Fruit fly (Drosophila melanogaster) whole organism, embryonic: Measurements from ENCODE around the gene CG33286.

Source experiments
- Antp ChIP-seq: fragments of 200-800 bp; sonication (Bioruptor generic); optimal IDR thresholded peaks from 3 replicates; lab custom pipeline; 2016; ENCODE audit warnings: missing biosample characterization, missing genetic modification characterization
- CG10147 ChIP-seq: fragments of 200-800 bp; sonication (Bioruptor generic); optimal IDR thresholded peaks from 2 replicates; lab custom pipeline; 2019; ENCODE audit warnings: missing biosample characterization, mild to moderate bottlenecking, missing genetic modification characterization, moderate library complexity
- CG12659 ChIP-seq: fragments of 200-800 bp; sonication (Bioruptor generic); optimal IDR thresholded peaks from 3 replicates; lab custom pipeline; 2017; ENCODE audit warnings: mild to moderate bottlenecking, missing biosample characterization, missing genetic modification reagents, missing genetic modification characterization
- CG13424 ChIP-seq: fragments of 200-800 bp; sonication (Bioruptor generic); optimal IDR thresholded peaks from 2 replicates; lab custom pipeline; 2019; ENCODE audit warnings: missing biosample characterization, mild to moderate bottlenecking, missing genetic modification characterization, moderate library complexity
- CG14710 ChIP-seq: fragments of 200-800 bp; sonication (Bioruptor generic); optimal IDR thresholded peaks from 3 replicates; lab custom pipeline; 2019; ENCODE audit warnings: missing biosample characterization, mild to moderate bottlenecking, missing genetic modification characterization, moderate library complexity
- CG15073 ChIP-seq: fragments of 200-800 bp; sonication (Bioruptor generic); optimal IDR thresholded peaks from 2 replicates; lab custom pipeline; 2016; ENCODE audit warnings: missing biosample characterization, missing genetic modification characterization
- CG1647 ChIP-seq: fragments of 200-800 bp; sonication (Bioruptor generic); optimal IDR thresholded peaks from 3 replicates; lab custom pipeline; 2016; ENCODE audit warnings: missing biosample characterization, missing genetic modification characterization
- CG17328 ChIP-seq: fragments of 200-800 bp; sonication (Bioruptor generic); IDR thresholded peaks from 2 replicates; pipeline ENCODE4 v1.3.6; 2022; ENCODE audit warnings: missing biosample characterization, missing genetic modification characterization
- CG17361 ChIP-seq: fragments of 200-800 bp; sonication (Bioruptor generic); IDR thresholded peaks from 3 replicates; pipeline ENCODE4 v1.3.6; 2022; ENCODE audit warnings: missing biosample characterization, missing genetic modification characterization
- CG2202 ChIP-seq: fragments of 200-800 bp; sonication (Bioruptor generic); optimal IDR thresholded peaks from 2 replicates; lab custom pipeline; 2018; ENCODE audit warnings: missing biosample characterization, mild to moderate bottlenecking, missing genetic modification characterization
- CG3281 ChIP-seq: fragments of 200-800 bp; sonication (Bioruptor generic); optimal IDR thresholded peaks from 3 replicates; lab custom pipeline; 2017; ENCODE audit warnings: missing biosample characterization, mild to moderate bottlenecking, missing genetic modification characterization
- CG6272 ChIP-seq: fragments of 200-800 bp; sonication (Bioruptor generic); IDR thresholded peaks from 2 replicates; pipeline ENCODE4 v1.3.6; 2022; ENCODE audit warnings: missing biosample characterization, missing genetic modification characterization
- CG6654 ChIP-seq: fragments of 200-800 bp; sonication (Bioruptor generic); optimal IDR thresholded peaks from 2 replicates; lab custom pipeline; 2017; ENCODE audit warnings: missing biosample characterization, mild to moderate bottlenecking, missing genetic modification characterization
- CG7786 ChIP-seq: fragments of 200-800 bp; sonication (Bioruptor generic); optimal IDR thresholded peaks from 2 replicates; lab custom pipeline; 2016; ENCODE audit warnings: missing biosample characterization, missing genetic modification characterization
- CG8765 ChIP-seq: fragments of 200-800 bp; sonication (Bioruptor generic); IDR thresholded peaks from 2 replicates; pipeline ENCODE4 v1.3.6; 2022; ENCODE audit warnings: missing biosample characterization, missing genetic modification characterization
- CG8924 ChIP-seq: fragments of 200-800 bp; optimal IDR thresholded peaks from 3 replicates; lab custom pipeline; 2019; ENCODE audit warnings: missing biosample characterization, mild to moderate bottlenecking, missing genetic modification characterization, moderate library complexity
- Chrac-16 ChIP-seq: fragments of 200-800 bp; sonication (Bioruptor generic); optimal IDR thresholded peaks from 3 replicates; lab custom pipeline; 2016; ENCODE audit warnings: missing biosample characterization, missing genetic modification characterization
- Drgx ChIP-seq: fragments of 200-800 bp; sonication (Bioruptor generic); IDR thresholded peaks from 2 replicates; pipeline ENCODE4 v1.3.6; 2022; ENCODE audit warnings: missing biosample characterization, missing genetic modification characterization
- HHEX ChIP-seq: fragments of 200-800 bp; sonication (Bioruptor generic); optimal IDR thresholded peaks from 3 replicates; lab custom pipeline; 2017; ENCODE audit warnings: missing biosample characterization, mild to moderate bottlenecking, missing genetic modification characterization, missing genetic modification reagents
- Hsf ChIP-seq: fragments of 200-800 bp; sonication (Bioruptor generic); optimal IDR thresholded peaks from 3 replicates; lab custom pipeline; 2016; ENCODE audit warnings: missing biosample characterization, missing genetic modification characterization
- MBD-R2 ChIP-seq: fragments of 200-800 bp; sonication (Bioruptor generic); IDR thresholded peaks from 2 replicates; pipeline ENCODE4 v1.3.6; 2022; ENCODE audit warnings: missing biosample characterization, missing genetic modification characterization
- Nf-YB ChIP-seq: fragments of 200-800 bp; sonication (Bioruptor generic); optimal IDR thresholded peaks from 3 replicates; lab custom pipeline; 2019; ENCODE audit warnings: missing biosample characterization, mild to moderate bottlenecking, missing genetic modification characterization, moderate library complexity
- Nf-YC ChIP-seq: fragments of 200-800 bp; optimal IDR thresholded peaks from 3 replicates; lab custom pipeline; 2019; ENCODE audit warnings: missing biosample characterization, mild to moderate bottlenecking, missing genetic modification characterization, moderate library complexity
- NfI ChIP-seq: fragments of 200-800 bp; sonication (Bioruptor generic); optimal IDR thresholded peaks from 3 replicates; lab custom pipeline; 2018; ENCODE audit warnings: missing biosample characterization, mild to moderate bottlenecking, missing genetic modification characterization, moderate library complexity
- Opbp ChIP-seq: fragments of 200-800 bp; sonication (Bioruptor generic); IDR thresholded peaks from 3 replicates; pipeline ENCODE4 v1.3.6; 2022; ENCODE audit warnings: missing biosample characterization, missing genetic modification characterization; ENCODE audit not compliant: partially characterized antibody
- Sox102F ChIP-seq: fragments of 200-800 bp; sonication (Bioruptor generic); optimal IDR thresholded peaks from 2 replicates; lab custom pipeline; 2018; ENCODE audit warnings: missing biosample characterization, mild to moderate bottlenecking, missing genetic modification characterization, moderate library complexity
- Taf1 ChIP-seq: fragments of 200-800 bp; sonication (Bioruptor generic); IDR thresholded peaks from 2 replicates; pipeline ENCODE4 v1.3.6; 2022; ENCODE audit warnings: missing biosample characterization, missing genetic modification characterization
- ab ChIP-seq: fragments of 200-800 bp; sonication (Bioruptor generic); optimal IDR thresholded peaks from 2 replicates; lab custom pipeline; 2016; ENCODE audit warnings: missing biosample characterization, missing genetic modification characterization
- ash1 ChIP-seq: fragments of 200-800 bp; sonication (Bioruptor generic); optimal IDR thresholded peaks from 2 replicates; lab custom pipeline; 2018; ENCODE audit warnings: missing biosample characterization, mild to moderate bottlenecking, missing genetic modification characterization
- chif ChIP-seq, 2 experiments: fragments of 200-800 bp; sonication (Bioruptor generic); optimal IDR thresholded peaks; 3 replicates each; lab custom pipeline; 2016; ENCODE audit warnings: missing biosample characterization in 2 of 2, missing genetic modification characterization in 2 of 2
- ci ChIP-seq: fragments of 200-800 bp; sonication (Bioruptor generic); IDR thresholded peaks from 3 replicates; pipeline ENCODE4 v1.3.6; 2022; ENCODE audit warnings: missing biosample characterization, missing genetic modification characterization
- corto ChIP-seq: fragments of 200-800 bp; sonication (Bioruptor generic); optimal IDR thresholded peaks from 2 replicates; lab custom pipeline; 2016; ENCODE audit warnings: missing biosample characterization, mild to moderate bottlenecking, missing genetic modification characterization, moderate library complexity
- cwo ChIP-seq: fragments of 200-800 bp; sonication (Bioruptor generic); optimal IDR thresholded peaks from 3 replicates; lab custom pipeline; 2017; ENCODE audit warnings: missing biosample characterization, missing genetic modification characterization, mild to moderate bottlenecking, moderate library complexity, missing genetic modification reagents
- dmrt99B ChIP-seq: fragments of 200-800 bp; sonication (Bioruptor generic); optimal IDR thresholded peaks from 2 replicates; lab custom pipeline; 2018; ENCODE audit warnings: missing biosample characterization, mild to moderate bottlenecking, missing genetic modification characterization, moderate library complexity
- en ChIP-seq: fragments of 200-800 bp; sonication (Bioruptor generic); optimal IDR thresholded peaks from 2 replicates; lab custom pipeline; 2016; ENCODE audit warnings: missing biosample characterization, missing genetic modification characterization
- eve ChIP-seq, 2 experiments: fragments of >200 bp; optimal IDR thresholded peaks; 2 replicates each; lab custom pipeline; 2017; ENCODE audit warnings: missing biosample characterization in 2 of 2, missing genetic modification characterization in 2 of 2
- eyg ChIP-seq: fragments of 200-800 bp; sonication (Bioruptor generic); optimal IDR thresholded peaks from 3 replicates; lab custom pipeline; 2016; ENCODE audit warnings: missing biosample characterization, missing genetic modification characterization
- gsb-n ChIP-seq: fragments of 200-800 bp; sonication (Bioruptor generic); optimal IDR thresholded peaks from 3 replicates; lab custom pipeline; 2018; ENCODE audit warnings: missing biosample characterization, mild to moderate bottlenecking, missing genetic modification characterization
- jumu ChIP-seq: fragments of 200-800 bp; sonication (Bioruptor generic); optimal IDR thresholded peaks from 3 replicates; lab custom pipeline; 2016; ENCODE audit warnings: missing biosample characterization, missing genetic modification characterization
- kni ChIP-seq: fragments of 200-800 bp; sonication (Bioruptor generic); optimal IDR thresholded peaks from 3 replicates; lab custom pipeline; 2017; ENCODE audit warnings: mild to moderate bottlenecking, missing biosample characterization, missing genetic modification reagents, missing genetic modification characterization
- mam ChIP-seq: fragments of 200-800 bp; sonication (Bioruptor generic); optimal IDR thresholded peaks from 3 replicates; lab custom pipeline; 2016; ENCODE audit warnings: missing biosample characterization, missing genetic modification characterization
- odd ChIP-seq: fragments of 200-800 bp; sonication (Bioruptor generic); optimal IDR thresholded peaks from 2 replicates; lab custom pipeline; 2017; ENCODE audit warnings: missing biosample characterization, mild to moderate bottlenecking, missing genetic modification characterization
- pfk ChIP-seq: fragments of 200-800 bp; sonication (Bioruptor generic); optimal IDR thresholded peaks from 2 replicates; lab custom pipeline; 2018; ENCODE audit warnings: missing biosample characterization, mild to moderate bottlenecking, missing genetic modification characterization, moderate library complexity
- psq ChIP-seq: fragments of 200-800 bp; sonication (Bioruptor generic); optimal IDR thresholded peaks from 2 replicates; lab custom pipeline; 2017; ENCODE audit warnings: missing biosample characterization, missing genetic modification characterization
- ranshi ChIP-seq: fragments of 200-800 bp; sonication (Bioruptor generic); IDR thresholded peaks from 2 replicates; pipeline ENCODE4 v1.3.6; 2022; ENCODE audit warnings: missing biosample characterization, missing genetic modification characterization
- repo ChIP-seq: fragments of 200-800 bp; sonication (Bioruptor generic); optimal IDR thresholded peaks from 2 replicates; lab custom pipeline; 2016; ENCODE audit warnings: missing biosample characterization, missing genetic modification characterization
- ro ChIP-seq: fragments of 200-800 bp; sonication (Bioruptor generic); IDR thresholded peaks from 2 replicates; pipeline ENCODE4 v1.3.6; 2022; ENCODE audit warnings: missing biosample characterization, missing genetic modification characterization
- sens ChIP-seq: fragments of 200-800 bp; sonication (Bioruptor generic); peaks from one replicate; lab custom pipeline; 2016; ENCODE audit warnings: missing biosample characterization, missing genetic modification characterization
- ssp ChIP-seq: fragments of 200-800 bp; sonication (Bioruptor generic); IDR thresholded peaks from 2 replicates; pipeline ENCODE4 v1.3.6; 2022; ENCODE audit warnings: missing biosample characterization, missing genetic modification characterization
- tx ChIP-seq: fragments of 200-800 bp; sonication (Bioruptor generic); optimal IDR thresholded peaks from 2 replicates; lab custom pipeline; 2016; ENCODE audit warnings: missing biosample characterization, missing genetic modification characterization
- vvl ChIP-seq: fragments of 200-800 bp; sonication (Bioruptor generic); IDR thresholded peaks from 2 replicates; pipeline ENCODE4 v1.3.6; 2022; ENCODE audit warnings: missing biosample characterization, missing genetic modification characterization

CG33286 gene

DNA sequence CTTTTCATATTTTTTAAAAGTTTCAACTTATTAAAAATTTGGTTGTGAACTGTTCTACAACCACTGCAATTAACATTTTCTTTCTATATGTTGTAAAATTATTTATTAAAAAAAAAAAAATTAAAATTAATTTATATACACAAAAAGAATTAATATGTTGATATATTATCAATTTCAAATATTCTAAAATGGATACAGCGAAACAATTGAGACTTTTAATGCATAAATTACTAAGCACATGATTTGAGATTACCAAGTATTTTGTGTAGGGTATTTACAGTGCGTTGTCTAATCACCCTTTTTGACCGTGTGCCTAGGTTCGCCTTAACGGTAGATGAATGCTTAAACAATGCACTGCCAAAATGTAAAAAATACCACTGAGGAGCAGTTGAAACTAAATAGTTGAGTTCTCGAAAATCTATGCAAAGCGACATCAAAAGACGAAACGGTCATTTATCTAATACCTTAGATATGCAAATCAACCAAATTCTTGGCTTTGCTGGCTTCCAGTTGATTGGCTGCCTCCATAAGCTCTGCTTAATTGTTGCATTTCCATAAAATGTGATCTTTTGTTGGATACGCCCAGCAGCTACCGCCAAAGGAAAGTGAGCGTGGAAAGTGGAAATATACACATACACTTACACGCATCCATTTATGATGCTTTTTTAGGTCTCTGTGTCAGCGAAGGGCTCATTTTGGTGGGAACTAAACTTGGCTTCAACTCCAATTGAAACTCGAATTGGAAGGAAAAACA is 2.6 kb upstream of the CG33286 start (continued):
- TF ChIP-seq tx (GFP tag; lab: Kevin White, UChicago), result no peak
- no peak for TF ChIP-seq odd
- TF ChIP-seq Chrac-16 (GFP tag; lab: Kevin White, UChicago), result no peak
- TF ChIP-seq Opbp (GFP tag; lab: Robert Waterston, UW), result no peak
- no peak for TF ChIP-seq CG8765 (GFP tag; lab: Robert Waterston, UW)
- no peak for TF ChIP-seq pfk
- peak; percentile 20 for TF ChIP-seq gsb-n (tag; lab: Kevin White, UChicago)
- 0 out of 3 replicates have a peak, but pooled peaks have one; percentile 10 for TF ChIP-seq ci (GFP tag; lab: Robert Waterston, UW)
- TF ChIP-seq CG3281, result no peak
- TF ChIP-seq CG7786 (GFP tag; lab: Kevin White, UChicago), result no peak
- no peak for TF ChIP-seq Taf1
- TF ChIP-seq Nf-YB, result peak; percentile 36
- TF ChIP-seq CG17328 (GFP tag; lab: Robert Waterston, UW), result no peak
- TF ChIP-seq dmrt99B (tag; lab: Kevin White, UChicago), result peak; percentile 27
- no peak for TF ChIP-seq kni (GFP tag; lab: Kevin White, UChicago)
- no peak for TF ChIP-seq Antp
- no peak for TF ChIP-seq jumu (GFP tag; lab: Kevin White, UChicago)
- no peak for TF ChIP-seq CG8924 (tag; lab: Kevin White, UChicago)
- no peak for TF ChIP-seq sens (GFP tag; lab: Kevin White, UChicago)
- TF ChIP-seq CG1647 (GFP tag; lab: Kevin White, UChicago), result no peak
- TF ChIP-seq eyg (GFP tag; lab: Kevin White, UChicago), result no peak
- no peak for TF ChIP-seq Drgx (GFP tag; lab: Robert Waterston, UW)
- TF ChIP-seq chif (GFP tag; optimal IDR thresholded peaks at IDR 0.05; lab: Kevin White, UChicago), result no peak
- TF ChIP-seq ranshi, result no peak
- TF ChIP-seq CG10147 (GFP tag; lab: Kevin White, UChicago), result no peak
- TF ChIP-seq CG14710 (tag; lab: Kevin White, UChicago), result peak; percentile 5
- TF ChIP-seq ssp (GFP tag; lab: Robert Waterston, UW), result no peak
- TF ChIP-seq ro (GFP tag; lab: Robert Waterston, UW), result no peak
- TF ChIP-seq corto (GFP tag; lab: Kevin White, UChicago), result no peak
- TF ChIP-seq CG6654, result no peak
- no peak for TF ChIP-seq Hsf (GFP tag; lab: Kevin White, UChicago)
- TF ChIP-seq cwo (GFP tag; lab: Kevin White, UChicago), result no peak
- TF ChIP-seq Nf-YC, result no peak
- TF ChIP-seq ab (GFP tag; lab: Kevin White, UChicago), result no peak
- peak; percentile 50; the same call in 2 of the 3 replicates for TF ChIP-seq CG17361
- TF ChIP-seq CG6272, result no peak
- no peak for TF ChIP-seq NfI (GFP tag; lab: Kevin White, UChicago)
- TF ChIP-seq CG12659, result no peak
- TF ChIP-seq mam (GFP tag; lab: Kevin White, UChicago), result no peak
- peak; percentile 62 for TF ChIP-seq Sox102F (GFP tag; lab: Kevin White, UChicago)
- TF ChIP-seq CG15073 (GFP tag; lab: Kevin White, UChicago), result no peak
- TF ChIP-seq CG2202 (tag; lab: Kevin White, UChicago), result no peak
- no peak for TF ChIP-seq vvl
- no peak for TF ChIP-seq MBD-R2 (GFP tag; lab: Robert Waterston, UW)
- no peak for TF ChIP-seq ash1
- TF ChIP-seq repo (GFP tag; lab: Kevin White, UChicago), result no peak
- no peak for TF ChIP-seq HHEX
- peak in 1 of 2 experiments; percentile 43 for TF ChIP-seq eve (GFP tag; optimal IDR thresholded peaks at IDR 0.05; lab: Kevin White, UChicago)
- no peak for TF ChIP-seq en (GFP tag; lab: Kevin White, UChicago)
- TF ChIP-seq psq, result no peak
- TF ChIP-seq CG13424 (tag; lab: Kevin White, UChicago), result peak; percentile 18
